Fruit fly (Drosophila melanogaster) whole organism, embryonic: ENCODE results near the gene CG9518.

Experiments
- ATbp ChIP-seq: fragments of 200-800 bp; sonication (Bioruptor generic); optimal IDR thresholded peaks from 2 replicates; lab custom pipeline; 2017; ENCODE audit warnings: missing biosample characterization, mild to moderate bottlenecking, missing genetic modification characterization, missing genetic modification reagents
- Ada2b ChIP-seq: fragments of 200-800 bp; sonication (Bioruptor generic); IDR thresholded peaks from 2 replicates; pipeline ENCODE4 v1.3.6; 2022; ENCODE audit warnings: missing biosample characterization, missing genetic modification characterization
- Asciz ChIP-seq: fragments of 200-800 bp; sonication (Bioruptor generic); optimal IDR thresholded peaks from 2 replicates; lab custom pipeline; 2017; ENCODE audit warnings: missing biosample characterization, mild to moderate bottlenecking, missing genetic modification characterization, missing genetic modification reagents
- Bgb ChIP-seq: fragments of 200-800 bp; sonication (Bioruptor generic); IDR thresholded peaks from 2 replicates; pipeline ENCODE4 v1.3.6; 2022; ENCODE audit warnings: missing biosample characterization, missing genetic modification characterization; ENCODE audit not compliant: partially characterized antibody
- CG10959 ChIP-seq: fragments of 200-800 bp; sonication (Bioruptor generic); IDR thresholded peaks from 2 replicates; pipeline ENCODE4 v1.3.6; 2022; ENCODE audit warnings: missing biosample characterization, missing genetic modification characterization
- CG11093 ChIP-seq: fragments of 200-800 bp; sonication (Bioruptor generic); IDR thresholded peaks from 3 replicates; pipeline ENCODE4 v1.3.6; 2022; ENCODE audit warnings: missing biosample characterization, missing genetic modification characterization
- CG1233 ChIP-seq: fragments of 200-800 bp; sonication (Bioruptor generic); optimal IDR thresholded peaks from 4 replicates; lab custom pipeline; 2018; ENCODE audit warnings: missing biosample characterization, mild to moderate bottlenecking, missing genetic modification characterization
- CG12744 ChIP-seq: fragments of 200-800 bp; sonication (Bioruptor generic); optimal IDR thresholded peaks from 2 replicates; lab custom pipeline; 2016; ENCODE audit warnings: missing biosample characterization, missing genetic modification characterization
- CG14667 ChIP-seq: fragments of 200-800 bp; sonication (Bioruptor generic); IDR thresholded peaks from 2 replicates; pipeline ENCODE4 v1.3.6; 2022; ENCODE audit warnings: missing biosample characterization, missing genetic modification characterization
- CG18011 ChIP-seq: fragments of 200-800 bp; sonication (Bioruptor generic); optimal IDR thresholded peaks from 2 replicates; lab custom pipeline; 2017; ENCODE audit warnings: missing biosample characterization, missing genetic modification characterization, mild to moderate bottlenecking, moderate library complexity, missing genotype
- CG18764 ChIP-seq: fragments of 200-800 bp; sonication (Bioruptor generic); optimal IDR thresholded peaks from 3 replicates; lab custom pipeline; 2016; ENCODE audit warnings: missing biosample characterization, missing genetic modification characterization
- CG2116 ChIP-seq: fragments of 200-800 bp; sonication (Bioruptor generic); optimal IDR thresholded peaks from 3 replicates; lab custom pipeline; 2018; ENCODE audit warnings: missing biosample characterization, mild to moderate bottlenecking, missing genetic modification characterization
- CG2199 ChIP-seq: fragments of 200-800 bp; sonication (Bioruptor generic); IDR thresholded peaks from 3 replicates; pipeline ENCODE4 v1.3.6; 2022; ENCODE audit warnings: missing biosample characterization, missing genetic modification characterization
- CG30020 ChIP-seq: fragments of 200-800 bp; optimal IDR thresholded peaks from 2 replicates; lab custom pipeline; 2019; ENCODE audit warnings: missing biosample characterization, mild to moderate bottlenecking, missing genetic modification characterization, moderate library complexity
- CG31224 ChIP-seq: fragments of 200-800 bp; sonication (Bioruptor generic); IDR thresholded peaks from 2 replicates; pipeline ENCODE4 v1.3.6; 2022; ENCODE audit warnings: missing biosample characterization, missing genetic modification characterization
- CG31441 ChIP-seq: fragments of 200-800 bp; sonication (Bioruptor generic); IDR thresholded peaks from 2 replicates; pipeline ENCODE4 v1.3.6; 2022; ENCODE audit warnings: missing biosample characterization, missing genetic modification characterization
- CG32767 ChIP-seq: fragments of 200-800 bp; sonication (Bioruptor generic); IDR thresholded peaks from 2 replicates; pipeline ENCODE4 v1.3.6; 2022; ENCODE audit warnings: missing biosample characterization, missing genetic modification characterization
- CG6683 ChIP-seq: fragments of 200-800 bp; sonication (Bioruptor generic); optimal IDR thresholded peaks from 2 replicates; lab custom pipeline; 2017; ENCODE audit warnings: missing biosample characterization, mild to moderate bottlenecking, missing genetic modification characterization, missing genetic modification reagents
- CG7987 ChIP-seq: fragments of 200-800 bp; sonication (Bioruptor generic); optimal IDR thresholded peaks from 2 replicates; lab custom pipeline; 2018; ENCODE audit warnings: missing biosample characterization, mild to moderate bottlenecking, missing genetic modification characterization, moderate library complexity
- CG9797 ChIP-seq: fragments of 200-800 bp; sonication (Bioruptor generic); optimal IDR thresholded peaks from 3 replicates; lab custom pipeline; 2018; ENCODE audit warnings: missing biosample characterization, mild to moderate bottlenecking, missing genetic modification characterization
- CkIIα-i1 ChIP-seq: fragments of 200-800 bp; sonication (Bioruptor generic); IDR thresholded peaks from 2 replicates; pipeline ENCODE4 v1.3.6; 2022; ENCODE audit warnings: missing biosample characterization, missing genetic modification characterization
- D19A ChIP-seq: fragments of 200-800 bp; optimal IDR thresholded peaks from 3 replicates; lab custom pipeline; 2019; ENCODE audit warnings: missing biosample characterization, mild to moderate bottlenecking, missing genetic modification characterization, moderate library complexity
- Dfd ChIP-seq, 2 experiments: fragments of >200 bp; optimal IDR thresholded peaks; 2 replicates each; lab custom pipeline; 2017; ENCODE audit warnings: missing biosample characterization in 2 of 2, missing genetic modification characterization in 2 of 2
- Med ChIP-seq: fragments of 200-800 bp; sonication (Bioruptor generic); peaks from one replicate; lab custom pipeline; 2016; ENCODE audit warnings: missing biosample characterization, missing genetic modification characterization, mild to moderate bottlenecking, inconsistent platforms, moderate library complexity
- NK7.1 ChIP-seq: fragments of 200-800 bp; sonication (Bioruptor generic); optimal IDR thresholded peaks from 3 replicates; lab custom pipeline; 2016; ENCODE audit warnings: missing biosample characterization, missing genetic modification characterization
- Nf-YB ChIP-seq: fragments of 200-800 bp; sonication (Bioruptor generic); optimal IDR thresholded peaks from 3 replicates; lab custom pipeline; 2019; ENCODE audit warnings: missing biosample characterization, mild to moderate bottlenecking, missing genetic modification characterization, moderate library complexity
- Taf1 ChIP-seq: fragments of 200-800 bp; sonication (Bioruptor generic); IDR thresholded peaks from 2 replicates; pipeline ENCODE4 v1.3.6; 2022; ENCODE audit warnings: missing biosample characterization, missing genetic modification characterization
- Usf ChIP-seq: fragments of 200-800 bp; sonication (Bioruptor generic); optimal IDR thresholded peaks from 2 replicates; lab custom pipeline; 2017; ENCODE audit warnings: missing genotype, missing biosample characterization, missing genetic modification characterization
- al ChIP-seq: fragments of 200-800 bp; sonication (Bioruptor generic); IDR thresholded peaks from 2 replicates; pipeline ENCODE4 v1.3.6; 2022; ENCODE audit warnings: missing biosample characterization, missing genetic modification characterization
- amos ChIP-seq: fragments of 200-800 bp; sonication (Bioruptor generic); IDR thresholded peaks from 2 replicates; pipeline ENCODE4 v1.3.6; 2022; ENCODE audit warnings: missing biosample characterization, missing genetic modification characterization; ENCODE audit not compliant: partially characterized antibody
- btn ChIP-seq: fragments of 200-800 bp; sonication (Bioruptor generic); optimal IDR thresholded peaks from 2 replicates; lab custom pipeline; 2016; ENCODE audit warnings: missing biosample characterization, missing genetic modification characterization
- cas ChIP-seq: fragments of 200-800 bp; sonication (Bioruptor generic); IDR thresholded peaks from 2 replicates; pipeline ENCODE4 v1.3.6; 2022; ENCODE audit warnings: missing biosample characterization, missing genetic modification characterization
- caup ChIP-seq: fragments of 200-800 bp; sonication (Bioruptor generic); optimal IDR thresholded peaks from 3 replicates; lab custom pipeline; 2017; ENCODE audit warnings: missing biosample characterization, mild to moderate bottlenecking, missing genetic modification characterization, moderate library complexity; ENCODE audit not compliant: severe bottlenecking
- crc ChIP-seq: fragments of 200-800 bp; sonication (Bioruptor generic); optimal IDR thresholded peaks from 2 replicates; lab custom pipeline; 2016; ENCODE audit warnings: missing biosample characterization, missing genetic modification characterization
- crol ChIP-seq: fragments of 200-800 bp; sonication (Bioruptor generic); IDR thresholded peaks from 2 replicates; pipeline ENCODE4 v1.3.6; 2022; ENCODE audit warnings: missing biosample characterization, missing genetic modification characterization
- dm ChIP-seq: fragments of 200-800 bp; sonication (Bioruptor generic); optimal IDR thresholded peaks from 3 replicates; lab custom pipeline; 2016; ENCODE audit warnings: missing biosample characterization, missing genetic modification characterization
- ems ChIP-seq: fragments of 200-800 bp; sonication (Bioruptor generic); optimal IDR thresholded peaks from 3 replicates; lab custom pipeline; 2016; ENCODE audit warnings: missing biosample characterization, missing genetic modification characterization
- eve ChIP-seq, 2 experiments: fragments of >200 bp; optimal IDR thresholded peaks; 2 replicates each; lab custom pipeline; 2017; ENCODE audit warnings: missing biosample characterization in 2 of 2, missing genetic modification characterization in 2 of 2
- ewg ChIP-seq: fragments of 200-800 bp; sonication (Bioruptor generic); optimal IDR thresholded peaks from 3 replicates; lab custom pipeline; 2017; ENCODE audit warnings: mild to moderate bottlenecking, missing biosample characterization, missing genetic modification reagents, missing genetic modification characterization
- fd3F ChIP-seq: fragments of 200-800 bp; sonication (Bioruptor generic); optimal IDR thresholded peaks from 2 replicates; lab custom pipeline; 2018; ENCODE audit warnings: missing biosample characterization, mild to moderate bottlenecking, missing genetic modification characterization, moderate library complexity
- gfzf ChIP-seq: fragments of 200-800 bp; sonication (Bioruptor generic); optimal IDR thresholded peaks from 2 replicates; lab custom pipeline; 2016; ENCODE audit warnings: missing biosample characterization, mild to moderate bottlenecking, missing genetic modification characterization, moderate library complexity
- ham ChIP-seq: fragments of 200-800 bp; sonication (Bioruptor generic); IDR thresholded peaks from 2 replicates; pipeline ENCODE4 v1.3.6; 2022; ENCODE audit warnings: missing biosample characterization, missing genetic modification characterization
- mam ChIP-seq: fragments of 200-800 bp; sonication (Bioruptor generic); optimal IDR thresholded peaks from 3 replicates; lab custom pipeline; 2016; ENCODE audit warnings: missing biosample characterization, missing genetic modification characterization
- oc ChIP-seq: fragments of 200-800 bp; sonication (Bioruptor generic); optimal IDR thresholded peaks from 2 replicates; lab custom pipeline; 2018; ENCODE audit warnings: missing biosample characterization, mild to moderate bottlenecking, missing genetic modification characterization, moderate library complexity
- pb ChIP-seq: fragments of 200-800 bp; sonication (Bioruptor generic); optimal IDR thresholded peaks from 3 replicates; lab custom pipeline; 2016; ENCODE audit warnings: missing biosample characterization, missing genetic modification characterization
- peb ChIP-seq: fragments of 200-800 bp; sonication (Bioruptor generic); IDR thresholded peaks from 2 replicates; pipeline ENCODE4 v1.3.6; 2022; ENCODE audit warnings: missing biosample characterization, missing genetic modification characterization
- pum ChIP-seq: fragments of 200-800 bp; sonication (Bioruptor generic); optimal IDR thresholded peaks from 2 replicates; lab custom pipeline; 2016; ENCODE audit warnings: missing biosample characterization, missing genetic modification characterization
- salm ChIP-seq: fragments of 200-800 bp; sonication (Bioruptor generic); optimal IDR thresholded peaks from 2 replicates; lab custom pipeline; 2018; ENCODE audit warnings: missing biosample characterization, mild to moderate bottlenecking, missing genetic modification characterization
- seq ChIP-seq: fragments of 200-800 bp; sonication (Bioruptor generic); IDR thresholded peaks from 2 replicates; pipeline ENCODE4 v1.3.6; 2022; ENCODE audit warnings: missing biosample characterization, missing genetic modification characterization
- yki ChIP-seq: fragments of >200 bp; optimal IDR thresholded peaks from 3 replicates; lab custom pipeline; 2018
- z ChIP-seq: fragments of 200-800 bp; sonication (Bioruptor generic); IDR thresholded peaks from 3 replicates; pipeline ENCODE4 v1.3.6; 2022; ENCODE audit warnings: missing biosample characterization, missing genetic modification characterization

Gene CG9518

dm6 chrX:14839739-14840347 lies 31.1 kb downstream of the CG9518 start (continued):
- peak; percentile 37 for TF ChIP-seq ATbp (GFP tag; lab: Kevin White, UChicago)
- TF ChIP-seq seq (GFP tag; lab: Robert Waterston, UW): peak; percentile 46; the same call in 1 of the 2 replicates
- peak; percentile 27; the same call in 1 of the 2 replicates for TF ChIP-seq ham
- TF ChIP-seq Usf (GFP tag; lab: Kevin White, UChicago): peak; percentile 6
- no peak for TF ChIP-seq Dfd (GFP tag; optimal IDR thresholded peaks at IDR 0.05; lab: Kevin White, UChicago)
- TF ChIP-seq caup (GFP tag; lab: Kevin White, UChicago): peak; percentile 44
- peak; percentile 7 for TF ChIP-seq btn (GFP tag; lab: Kevin White, UChicago)
- TF ChIP-seq Nf-YB (GFP tag; lab: Kevin White, UChicago): no peak
- TF ChIP-seq Taf1: peak; percentile 63; the same call in 1 of the 2 replicates
- TF ChIP-seq gfzf (GFP tag; lab: Kevin White, UChicago): no peak
- peak; percentile 89 for TF ChIP-seq CG10959 (GFP tag; lab: Robert Waterston, UW)
- TF ChIP-seq ems: peak; percentile 24
- TF ChIP-seq dm (GFP tag; lab: Kevin White, UChicago): no peak
- no peak for TF ChIP-seq yki (lab: Kevin White, UChicago)
- TF ChIP-seq al (GFP tag; lab: Robert Waterston, UW): peak; percentile 61
- TF ChIP-seq Ada2b: peak; percentile 37; the same call in 1 of the 2 replicates
- TF ChIP-seq CG14667 (GFP tag; lab: Robert Waterston, UW): peak; percentile 41; the same call in 1 of the 2 replicates
- no peak for TF ChIP-seq CG18764 (GFP tag; lab: Kevin White, UChicago)
- TF ChIP-seq mam (GFP tag; lab: Kevin White, UChicago): peak; percentile 60
- TF ChIP-seq CG2116 (GFP tag; lab: Kevin White, UChicago): no peak
- TF ChIP-seq fd3F: peak; percentile 17
- no peak for TF ChIP-seq CG9797
- peak; percentile 93 for TF ChIP-seq Med
- TF ChIP-seq CG1233 (GFP tag; lab: Kevin White, UChicago): no peak
- TF ChIP-seq ewg (GFP tag; lab: Kevin White, UChicago): no peak
- no peak for TF ChIP-seq Bgb (GFP tag; lab: Robert Waterston, UW)
- TF ChIP-seq CG6683: no peak
- TF ChIP-seq CG11093 (GFP tag; lab: Robert Waterston, UW): no peak
- TF ChIP-seq pum (GFP tag; lab: Kevin White, UChicago): peak; percentile 15
- no peak for TF ChIP-seq cas (GFP tag; lab: Robert Waterston, UW)
- TF ChIP-seq z (GFP tag; lab: Robert Waterston, UW): no peak
- peak; percentile 4 for TF ChIP-seq pb (GFP tag; lab: Kevin White, UChicago)
- TF ChIP-seq CG31441: no peak; the same call in 1 of the 2 replicates
- TF ChIP-seq oc (tag; lab: Kevin White, UChicago): peak; percentile 26
- TF ChIP-seq D19A (tag; lab: Kevin White, UChicago): no peak
- no peak for TF ChIP-seq CG2199 (GFP tag; lab: Robert Waterston, UW)
- TF ChIP-seq peb (GFP tag; lab: Robert Waterston, UW): no peak
- no peak for TF ChIP-seq CG30020 (tag; lab: Kevin White, UChicago)
- TF ChIP-seq CG18011 (GFP tag; lab: Kevin White, UChicago): no peak
- TF ChIP-seq Asciz (GFP tag; lab: Kevin White, UChicago): no peak
- no peak for TF ChIP-seq CkIIα-i1 (GFP tag; lab: Robert Waterston, UW)
- TF ChIP-seq NK7.1 (GFP tag; lab: Kevin White, UChicago): no peak
- peak; percentile 89 for TF ChIP-seq crol
- TF ChIP-seq salm (tag; lab: Kevin White, UChicago): no peak
- TF ChIP-seq CG31224 (GFP tag; lab: Robert Waterston, UW): peak; percentile 47
- no peak; the same call in 1 of the 2 replicates for TF ChIP-seq amos (GFP tag; lab: Robert Waterston, UW)
- TF ChIP-seq crc (GFP tag; lab: Kevin White, UChicago): peak; percentile 42
- no peak for TF ChIP-seq eve (GFP tag; optimal IDR thresholded peaks at IDR 0.05; lab: Kevin White, UChicago)
- peak; percentile 29 for TF ChIP-seq CG12744 (GFP tag; lab: Kevin White, UChicago)
- peak; percentile 48; the same call in 1 of the 2 replicates for TF ChIP-seq CG32767 (GFP tag; lab: Robert Waterston, UW)
- TF ChIP-seq CG7987 (GFP tag; lab: Kevin White, UChicago): no peak
